Fruit fly (Drosophila melanogaster): Measurements from ENCODE around the gene Ipp.

Gene Ipp

DNA sequence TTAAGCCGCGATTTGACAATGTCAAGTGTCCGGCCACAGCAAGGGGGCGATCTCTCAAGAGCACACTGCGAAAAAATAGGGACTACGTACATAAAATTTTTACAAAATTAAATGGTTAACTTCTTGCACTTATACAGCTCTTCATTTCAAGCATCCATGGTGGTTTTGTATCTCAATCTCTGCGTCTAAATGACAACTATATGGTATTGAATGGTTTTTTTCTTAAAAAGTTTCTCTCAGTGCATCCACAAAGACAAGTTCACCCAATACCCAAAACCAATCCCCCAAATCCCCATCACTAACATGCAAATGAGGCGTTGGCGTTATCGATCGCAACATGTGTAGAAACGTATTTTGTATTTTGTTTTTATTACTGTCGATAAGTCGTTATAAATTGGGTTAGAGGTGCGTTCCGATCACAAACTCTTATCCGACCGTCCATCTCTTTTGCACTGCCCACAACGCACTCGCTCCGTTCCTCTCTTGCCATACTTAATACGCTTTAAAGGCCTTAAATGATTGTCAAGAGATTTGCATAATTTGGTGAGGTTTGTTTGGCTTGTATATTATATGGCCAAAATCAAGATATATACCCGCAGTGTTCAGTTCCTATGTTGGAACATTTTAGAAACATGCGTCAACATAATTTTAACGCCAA lies 43.7 kb upstream of the Ipp start (continued):
- peak; percentile 51 for TF ChIP-seq kay (GFP tag; optimal IDR thresholded peaks at IDR 0.05)
- TF ChIP-seq CG11504 (tag; optimal IDR thresholded peaks at IDR 0.05), result peak; percentile 85
- no peak for TF ChIP-seq CG7987 (GFP tag; optimal IDR thresholded peaks at IDR 0.05)
- TF ChIP-seq NFAT (GFP tag; IDR thresholded peaks at IDR 0.05), result peak; percentile 73
- no peak for TF ChIP-seq CG15073 (GFP tag; optimal IDR thresholded peaks at IDR 0.05)
- no peak for TF ChIP-seq CG1832 (GFP tag; optimal IDR thresholded peaks at IDR 0.05)
- TF ChIP-seq Elba2 (GFP tag; optimal IDR thresholded peaks at IDR 0.05), result no peak
- TF ChIP-seq CG10321 (GFP tag; IDR thresholded peaks at IDR 0.05), result 0 out of 2 replicates have a peak, but pooled peaks have one; percentile 26
- peak; percentile 82 for TF ChIP-seq Oli (tag; optimal IDR thresholded peaks at IDR 0.05)
- TF ChIP-seq CG7556 (GFP tag; optimal IDR thresholded peaks at IDR 0.05), result peak; percentile 65
- TF ChIP-seq hbn (GFP tag; IDR thresholded peaks at IDR 0.05; ENCODE audit: partially characterized antibody), result no peak
- TF ChIP-seq btn (GFP tag; optimal IDR thresholded peaks at IDR 0.05), result peak; percentile 76
- TF ChIP-seq stc (GFP tag; IDR thresholded peaks at IDR 0.05), result peak; percentile 79
- peak; percentile 84 for TF ChIP-seq CG17361 (GFP tag; IDR thresholded peaks at IDR 0.05)
- no peak for TF ChIP-seq Drgx (GFP tag; IDR thresholded peaks at IDR 0.05)
- TF ChIP-seq sens-2 (GFP tag; IDR thresholded peaks at IDR 0.05), result peak; percentile 75
- no peak for TF ChIP-seq kni (GFP tag; optimal IDR thresholded peaks at IDR 0.05)
- peak; percentile 44 for TF ChIP-seq CG17802 (tag; optimal IDR thresholded peaks at IDR 0.05)
- TF ChIP-seq salm (tag; optimal IDR thresholded peaks at IDR 0.05), result peak; percentile 60
- peak; percentile 76 for TF ChIP-seq Rx (GFP tag; IDR thresholded peaks at IDR 0.05)
- TF ChIP-seq CG4617 (GFP tag; optimal IDR thresholded peaks at IDR 0.05; ENCODE audit: borderline replicate concordance), result peak; percentile 31
- peak; percentile 68 for TF ChIP-seq CG17385 (GFP tag; optimal IDR thresholded peaks at IDR 0.05)
- peak; percentile 79 for TF ChIP-seq row (GFP tag; IDR thresholded peaks at IDR 0.05)
- peak; percentile 74 for TF ChIP-seq Blimp-1 (GFP tag; optimal IDR thresholded peaks at IDR 0.05)
- TF ChIP-seq tna (GFP tag; IDR thresholded peaks at IDR 0.05; ENCODE audit: partially characterized antibody), result no peak
- TF ChIP-seq Dek (tag; optimal IDR thresholded peaks at IDR 0.05), result peak; percentile 53
- peak; percentile 84 for TF ChIP-seq Sox102F (GFP tag; optimal IDR thresholded peaks at IDR 0.05)
- peak; percentile 84 for TF ChIP-seq Ptx1 (GFP tag; IDR thresholded peaks at IDR 0.05)
- peak; percentile 4 for TF ChIP-seq Sry-β (GFP tag; optimal IDR thresholded peaks at IDR 0.05)
- TF ChIP-seq Adf1 (GFP tag; IDR thresholded peaks at IDR 0.05), result no peak
- peak; percentile 68 for TF ChIP-seq CG15601 (tag; optimal IDR thresholded peaks at IDR 0.05)
- TF ChIP-seq B-H1 (GFP tag; IDR thresholded peaks at IDR 0.05), result peak; percentile 74
- TF ChIP-seq bigmax (GFP tag; optimal IDR thresholded peaks at IDR 0.05), result no peak
- TF ChIP-seq CG17186 (GFP tag; optimal IDR thresholded peaks at IDR 0.05), result no peak
- peak; percentile 75; the same call in 2 of the 3 replicates for TF ChIP-seq Mrtf (GFP tag; IDR thresholded peaks at IDR 0.05)
- TF ChIP-seq CG11695 (GFP tag; IDR thresholded peaks at IDR 0.05), result peak; percentile 84
- no peak for TF ChIP-seq Hand (GFP tag; optimal IDR thresholded peaks at IDR 0.05)
- TF ChIP-seq nmo (GFP tag; optimal IDR thresholded peaks at IDR 0.05), result peak; percentile 78
- peak; percentile 64 for TF ChIP-seq grn (GFP tag; optimal IDR thresholded peaks at IDR 0.05)
- no peak for TF ChIP-seq Fer1 (GFP tag; optimal IDR thresholded peaks at IDR 0.05)
- no peak for TF ChIP-seq Dip2 (GFP tag; IDR thresholded peaks at IDR 0.05)
- peak; percentile 64; the same call in 2 of the 3 replicates for TF ChIP-seq H15 (GFP tag; IDR thresholded peaks at IDR 0.05)
- TF ChIP-seq Optix (GFP tag; IDR thresholded peaks at IDR 0.05), result peak; percentile 79
- no peak for TF ChIP-seq CG34376 (GFP tag; optimal IDR thresholded peaks at IDR 0.05)
- TF ChIP-seq CG15011 (GFP tag; optimal IDR thresholded peaks at IDR 0.05), result peak; percentile 51
- TF ChIP-seq Taf1 (GFP tag; IDR thresholded peaks at IDR 0.05), result peak; percentile 55
- TF ChIP-seq CG4328 (GFP tag; optimal IDR thresholded peaks at IDR 0.05), result no peak
- peak; percentile 23 for TF ChIP-seq CG9876 (GFP tag; optimal IDR thresholded peaks at IDR 0.05)
- no peak for TF ChIP-seq dati (GFP tag; IDR thresholded peaks at IDR 0.05)
- no peak for TF ChIP-seq toy (GFP tag; IDR thresholded peaks at IDR 0.05)
